Worm (Caenorhabditis elegans) whole organism, mixed stage, embryonic: ENCODE data around the gene T22F3.2.

ENCODE experiments used
- ceh-83 ChIP-seq: fragments of 200-800 bp; sonication (Bioruptor generic); optimal IDR thresholded peaks from 2 replicates; lab custom pipeline; 2018; ENCODE audit warnings: mild to moderate bottlenecking, missing genetic modification characterization, missing compliant biosample characterization
- ces-1 ChIP-seq: fragments of 150-350 bp; optimal IDR thresholded peaks from 2 replicates; lab custom pipeline; 2014; ENCODE audit warnings: missing biosample characterization, missing genetic modification reagents, missing genetic modification characterization
- cnd-1 ChIP-seq: fragments of 200-800 bp; sonication (Bioruptor generic); optimal IDR thresholded peaks from 2 replicates; lab custom pipeline; 2018; ENCODE audit warnings: mild to moderate bottlenecking, missing genetic modification characterization, missing compliant biosample characterization
- ham-2 ChIP-seq: fragments of 200-800 bp; sonication (Bioruptor generic); optimal IDR thresholded peaks from 2 replicates; lab custom pipeline; 2018; ENCODE audit warnings: mild to moderate bottlenecking, missing genetic modification characterization, missing compliant biosample characterization
- lsy-2 ChIP-seq: fragments of 150-350 bp; optimal IDR thresholded peaks from 2 replicates; lab custom pipeline; 2014; ENCODE audit warnings: missing biosample characterization, missing genetic modification characterization
- nhr-237 ChIP-seq: fragments of 150-350 bp; optimal IDR thresholded peaks from 2 replicates; lab custom pipeline; 2014; ENCODE audit warnings: missing biosample characterization, missing genetic modification characterization
- nhr-76 ChIP-seq: sonication (generic microtip); optimal IDR thresholded peaks from 2 replicates; lab custom pipeline; 2017; ENCODE audit warnings: missing biosample characterization, missing genetic modification characterization
- sem-2 ChIP-seq: fragments of 200-800 bp; sonication (Bioruptor generic); optimal IDR thresholded peaks from 2 replicates; lab custom pipeline; 2018; ENCODE audit warnings: mild to moderate bottlenecking, missing genetic modification characterization, missing compliant biosample characterization
- snpc-4 ChIP-seq: fragments of 150-350 bp; optimal IDR thresholded peaks from 2 replicates; lab custom pipeline; 2014; ENCODE audit warnings: missing biosample characterization, missing genetic modification characterization
- sptf-1 ChIP-seq: sonication (generic microtip); optimal IDR thresholded peaks from 2 replicates; lab custom pipeline; 2017; ENCODE audit warnings: mild to moderate bottlenecking, missing genetic modification characterization, moderate library complexity, missing compliant biosample characterization
- unc-39 ChIP-seq: fragments of 150-350 bp; optimal IDR thresholded peaks from 2 replicates; lab custom pipeline; 2014; ENCODE audit warnings: missing biosample characterization, missing genetic modification characterization
- unc-62 ChIP-seq: fragments of 150-350 bp; optimal IDR thresholded peaks from 2 replicates; lab custom pipeline; 2014; ENCODE audit warnings: missing biosample characterization, missing genetic modification reagents, missing genetic modification characterization

- no peak for TF ChIP-seq nhr-237 (tag; lab: Kevin White, UChicago)
- no peak for TF ChIP-seq ham-2 (GFP tag; lab: Kevin White, UChicago)
- no peak for TF ChIP-seq lsy-2 (tag; lab: Kevin White, UChicago)
- TF ChIP-seq sem-2 (GFP tag; lab: Kevin White, UChicago), result no peak
- no peak for TF ChIP-seq unc-39 (tag; lab: Kevin White, UChicago)
- TF ChIP-seq sptf-1 (tag; lab: Kevin White, UChicago), result no peak
- TF ChIP-seq snpc-4, result no peak
- no peak for TF ChIP-seq cnd-1 (tag; lab: Kevin White, UChicago)
- no peak for TF ChIP-seq nhr-76 (tag; lab: Kevin White, UChicago)
- no peak for TF ChIP-seq ces-1 (GFP tag; lab: Kevin White, UChicago)
- TF ChIP-seq ceh-83 (GFP tag; lab: Kevin White, UChicago), result no peak
- TF ChIP-seq unc-62 (GFP tag; lab: Kevin White, UChicago), result no peak
Observed at ce11 chrV:3581034-3581433, 5.4 kb upstream of the T22F3.2 start.
